Worm (Caenorhabditis elegans) whole organism, dauer: ENCODE measurements around the gene nhr-125.
"Not testable (repeated sequence)": the region's sequence is repeated elsewhere in the genome, so short reads cannot be mapped to it uniquely, and the experiment has no call there.

Source experiments
- unc-62 ChIP-seq: sonication (generic microtip); optimal IDR thresholded peaks from 2 replicates; lab custom pipeline; 2017; ENCODE audit warnings: missing biosample characterization, missing genetic modification reagents, missing genetic modification characterization

Gene nhr-125

DNA sequence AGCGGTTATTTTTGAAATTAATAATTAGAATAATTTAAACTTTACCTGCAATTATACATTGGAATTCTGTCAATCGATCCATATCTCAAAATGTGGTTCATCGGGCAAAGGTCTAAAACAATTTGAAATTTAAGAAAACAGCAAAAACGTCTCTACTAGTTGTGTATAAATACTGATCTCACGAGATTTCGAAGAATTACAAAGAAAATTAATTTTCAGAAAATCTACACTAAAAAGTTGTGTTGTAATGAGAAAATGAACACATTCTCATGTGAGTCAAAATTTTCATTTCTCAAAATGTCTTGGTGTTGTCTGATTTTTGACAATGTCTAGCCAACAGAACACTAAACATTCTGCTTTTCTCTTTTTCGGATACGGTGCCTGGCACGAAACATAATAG lies 43.6 kb downstream of the nhr-125 start, which contains the start of gene srt-37:
TSS of gene srt-37 (minus strand) at position 101 of the 400 bp plus-strand sequence.
- TF ChIP-seq unc-62, result not testable (repeated sequence)

DNA sequence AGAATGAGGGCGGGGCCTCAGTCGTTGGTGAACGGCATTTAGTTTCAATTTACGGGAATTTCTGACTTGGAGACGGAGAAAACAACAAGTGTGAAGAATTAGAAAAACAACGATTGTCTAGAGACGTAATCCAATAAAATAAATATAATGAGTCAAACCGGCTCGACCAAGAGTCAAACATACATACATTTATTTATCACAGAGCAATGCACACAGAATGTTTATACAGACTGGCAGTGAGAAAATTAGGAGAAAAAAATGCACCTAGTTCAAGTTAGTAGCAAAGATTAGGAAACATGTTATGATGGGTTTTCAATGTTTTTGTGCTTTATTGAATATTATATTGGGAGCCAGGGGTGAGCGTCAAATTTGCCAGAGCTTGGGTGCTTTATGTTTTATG lies 46.6 kb downstream of the nhr-125 start, which contains the start of gene srt-20:
TSS of gene srt-20 (minus strand) at position 101 of the 400 bp plus-strand sequence.
- TF ChIP-seq unc-62, result not testable (repeated sequence)

DNA sequence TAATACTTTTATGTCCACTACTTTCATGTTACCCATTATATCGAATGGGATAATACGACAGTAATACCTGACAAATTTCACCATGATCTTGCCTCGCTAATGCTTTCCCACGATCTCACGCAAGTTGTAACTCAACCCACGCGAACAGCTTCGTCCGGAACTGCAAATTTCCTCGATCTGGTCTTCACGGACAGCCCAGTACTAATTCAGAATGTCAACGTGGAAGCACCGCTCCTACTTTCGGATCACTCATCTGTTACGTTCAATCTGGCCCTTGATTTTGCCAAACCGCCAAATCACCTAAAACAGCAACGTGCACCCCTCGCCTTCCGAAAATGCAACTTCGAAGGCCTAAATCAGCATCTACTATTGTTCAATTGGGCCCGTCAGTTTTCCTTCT lies 51.9 kb downstream of the nhr-125 start:
- no peak for TF ChIP-seq unc-62
